Fruit fly (Drosophila melanogaster) whole organism, embryonic: ENCODE measurements around the gene Gbs-70E.
A peak's percentile ranks its signal among the peaks of the same experiment; 100 is the strongest.

ENCODE experiments used
- Asciz ChIP-seq: fragments of 200-800 bp; sonication (Bioruptor generic); optimal IDR thresholded peaks from 2 replicates; lab custom pipeline; 2017; ENCODE audit warnings: missing biosample characterization, mild to moderate bottlenecking, missing genetic modification characterization, missing genetic modification reagents
- B-H1 ChIP-seq: fragments of 200-800 bp; sonication (Bioruptor generic); IDR thresholded peaks from 3 replicates; pipeline ENCODE4 v1.3.6; 2022; ENCODE audit warnings: missing biosample characterization, missing genetic modification characterization
- Bgb ChIP-seq: fragments of 200-800 bp; sonication (Bioruptor generic); IDR thresholded peaks from 2 replicates; pipeline ENCODE4 v1.3.6; 2022; ENCODE audit warnings: missing biosample characterization, missing genetic modification characterization; ENCODE audit not compliant: partially characterized antibody
- CG11504 ChIP-seq: fragments of 200-800 bp; sonication (Bioruptor generic); optimal IDR thresholded peaks from 3 replicates; lab custom pipeline; 2019; ENCODE audit warnings: missing biosample characterization, mild to moderate bottlenecking, missing genetic modification characterization, moderate library complexity
- CG1233 ChIP-seq: fragments of 200-800 bp; sonication (Bioruptor generic); optimal IDR thresholded peaks from 4 replicates; lab custom pipeline; 2018; ENCODE audit warnings: missing biosample characterization, mild to moderate bottlenecking, missing genetic modification characterization
- CG12942 ChIP-seq: fragments of 200-800 bp; sonication (Bioruptor generic); optimal IDR thresholded peaks from 3 replicates; lab custom pipeline; 2016; ENCODE audit warnings: missing biosample characterization, missing genetic modification characterization
- CG14667 ChIP-seq: fragments of 200-800 bp; sonication (Bioruptor generic); IDR thresholded peaks from 2 replicates; pipeline ENCODE4 v1.3.6; 2022; ENCODE audit warnings: missing biosample characterization, missing genetic modification characterization
- CG15479 ChIP-seq: fragments of 200-800 bp; sonication (Bioruptor generic); optimal IDR thresholded peaks from 3 replicates; lab custom pipeline; 2019; ENCODE audit warnings: missing biosample characterization, mild to moderate bottlenecking, missing genetic modification characterization, moderate library complexity
- CG17802 ChIP-seq: fragments of 200-800 bp; sonication (Bioruptor generic); optimal IDR thresholded peaks from 2 replicates; lab custom pipeline; 2018; ENCODE audit warnings: missing biosample characterization, mild to moderate bottlenecking, missing genetic modification characterization, moderate library complexity
- CG2199 ChIP-seq: fragments of 200-800 bp; sonication (Bioruptor generic); IDR thresholded peaks from 3 replicates; pipeline ENCODE4 v1.3.6; 2022; ENCODE audit warnings: missing biosample characterization, missing genetic modification characterization
- CG3726 ChIP-seq: fragments of 200-800 bp; sonication (Bioruptor generic); IDR thresholded peaks from 3 replicates; pipeline ENCODE4, ENCODE4 v1.3.6; 2022; ENCODE audit warnings: missing biosample characterization, missing genetic modification characterization
- CG4360 ChIP-seq: fragments of 200-800 bp; sonication (Bioruptor generic); IDR thresholded peaks from 2 replicates; pipeline ENCODE4 v1.3.6; 2022; ENCODE audit warnings: missing biosample characterization, missing genetic modification characterization
- CG6654 ChIP-seq: fragments of 200-800 bp; sonication (Bioruptor generic); optimal IDR thresholded peaks from 2 replicates; lab custom pipeline; 2017; ENCODE audit warnings: missing biosample characterization, mild to moderate bottlenecking, missing genetic modification characterization
- CG7987 ChIP-seq: fragments of 200-800 bp; sonication (Bioruptor generic); optimal IDR thresholded peaks from 2 replicates; lab custom pipeline; 2018; ENCODE audit warnings: missing biosample characterization, mild to moderate bottlenecking, missing genetic modification characterization, moderate library complexity
- D19A ChIP-seq: fragments of 200-800 bp; optimal IDR thresholded peaks from 3 replicates; lab custom pipeline; 2019; ENCODE audit warnings: missing biosample characterization, mild to moderate bottlenecking, missing genetic modification characterization, moderate library complexity
- Eip74EF ChIP-seq, 2 experiments: fragments of 200-800 bp in 1 of 2; fragments of >200 bp in 1 of 2; sonication (Bioruptor generic) in 1 of 2; optimal IDR thresholded peaks; 2 replicates each; lab custom pipeline; 2017 to 2019; ENCODE audit warnings: missing biosample characterization in 2 of 2, missing genetic modification characterization in 2 of 2, mild to moderate bottlenecking in 1 of 2, moderate library complexity in 1 of 2
- HHEX ChIP-seq: fragments of 200-800 bp; sonication (Bioruptor generic); optimal IDR thresholded peaks from 3 replicates; lab custom pipeline; 2017; ENCODE audit warnings: missing biosample characterization, mild to moderate bottlenecking, missing genetic modification characterization, missing genetic modification reagents
- Opbp ChIP-seq: fragments of 200-800 bp; sonication (Bioruptor generic); IDR thresholded peaks from 3 replicates; pipeline ENCODE4 v1.3.6; 2022; ENCODE audit warnings: missing biosample characterization, missing genetic modification characterization; ENCODE audit not compliant: partially characterized antibody
- PHDP ChIP-seq: fragments of 200-800 bp; sonication (Bioruptor generic); optimal IDR thresholded peaks from 3 replicates; lab custom pipeline; 2018; ENCODE audit warnings: missing biosample characterization, mild to moderate bottlenecking, missing genetic modification characterization, moderate library complexity
- Stat92E ChIP-seq, 3 experiments: fragments of >200 bp in 2 of 3; fragments of 200-800 bp in 1 of 3; sonication (Bioruptor generic) in 1 of 3; optimal IDR thresholded peaks; 2 replicates each; lab custom pipeline; 2017 to 2019; ENCODE audit warnings: missing biosample characterization in 3 of 3, missing genetic modification characterization in 3 of 3, mild to moderate bottlenecking in 1 of 3, moderate library complexity in 1 of 3
- Xrp1 ChIP-seq: fragments of 200-800 bp; sonication (Bioruptor generic); IDR thresholded peaks from 2 replicates; pipeline ENCODE4 v1.3.6; 2022; ENCODE audit warnings: missing biosample characterization, missing genetic modification characterization
- amos ChIP-seq: fragments of 200-800 bp; sonication (Bioruptor generic); IDR thresholded peaks from 2 replicates; pipeline ENCODE4 v1.3.6; 2022; ENCODE audit warnings: missing biosample characterization, missing genetic modification characterization; ENCODE audit not compliant: partially characterized antibody
- cg ChIP-seq: fragments of 200-800 bp; sonication (Bioruptor generic); optimal IDR thresholded peaks from 3 replicates; lab custom pipeline; 2019; ENCODE audit warnings: missing biosample characterization, mild to moderate bottlenecking, missing genetic modification characterization, moderate library complexity
- chinmo ChIP-seq: fragments of 200-800 bp; sonication (Bioruptor generic); IDR thresholded peaks from 4 replicates; pipeline ENCODE4 v1.3.6; 2022; ENCODE audit warnings: missing biosample characterization, missing genetic modification characterization; ENCODE audit not compliant: partially characterized antibody
- chn ChIP-seq: fragments of 200-800 bp; sonication (Bioruptor generic); optimal IDR thresholded peaks from 2 replicates; lab custom pipeline; 2016; ENCODE audit warnings: missing biosample characterization, missing genetic modification characterization
- ci ChIP-seq: fragments of 200-800 bp; sonication (Bioruptor generic); IDR thresholded peaks from 3 replicates; pipeline ENCODE4 v1.3.6; 2022; ENCODE audit warnings: missing biosample characterization, missing genetic modification characterization
- crp ChIP-seq, 2 experiments: fragments of 200-800 bp; sonication (Bioruptor generic); optimal IDR thresholded peaks; 2 replicates in 1 of 2; 3 replicates in 1 of 2; lab custom pipeline; 2017; ENCODE audit warnings: missing biosample characterization in 2 of 2, missing genetic modification characterization in 2 of 2, mild to moderate bottlenecking in 1 of 2, moderate library complexity in 1 of 2
- cwo ChIP-seq: fragments of 200-800 bp; sonication (Bioruptor generic); optimal IDR thresholded peaks from 3 replicates; lab custom pipeline; 2017; ENCODE audit warnings: missing biosample characterization, missing genetic modification characterization, mild to moderate bottlenecking, moderate library complexity, missing genetic modification reagents
- dpn ChIP-seq, 2 experiments: fragments of 200-800 bp; sonication (Bioruptor generic); optimal IDR thresholded peaks; 3 replicates each; lab custom pipeline; 2016; ENCODE audit warnings: missing biosample characterization in 2 of 2, missing genetic modification characterization in 2 of 2
- emc ChIP-seq: fragments of 200-800 bp; sonication (Bioruptor generic); optimal IDR thresholded peaks from 2 replicates; lab custom pipeline; 2016; ENCODE audit warnings: missing biosample characterization, missing genetic modification characterization
- en ChIP-seq: fragments of 200-800 bp; sonication (Bioruptor generic); optimal IDR thresholded peaks from 2 replicates; lab custom pipeline; 2016; ENCODE audit warnings: missing biosample characterization, missing genetic modification characterization
- eve ChIP-seq, 2 experiments: fragments of >200 bp; optimal IDR thresholded peaks; 2 replicates each; lab custom pipeline; 2017; ENCODE audit warnings: missing biosample characterization in 2 of 2, missing genetic modification characterization in 2 of 2
- h ChIP-seq: fragments of >200 bp; optimal IDR thresholded peaks from 2 replicates; lab custom pipeline; 2017
- maf-S ChIP-seq: fragments of 200-800 bp; sonication (Bioruptor generic); optimal IDR thresholded peaks from 2 replicates; lab custom pipeline; 2016; ENCODE audit warnings: missing biosample characterization, missing genetic modification characterization
- nom ChIP-seq: fragments of 200-800 bp; sonication (Bioruptor generic); optimal IDR thresholded peaks from 2 replicates; lab custom pipeline; 2017; ENCODE audit warnings: missing biosample characterization, missing genetic modification characterization, mild to moderate bottlenecking, moderate library complexity, missing genetic modification reagents
- otp ChIP-seq: fragments of 200-800 bp; sonication (Bioruptor generic); IDR thresholded peaks from 3 replicates; pipeline ENCODE4, ENCODE4 v1.3.6; 2022; ENCODE audit warnings: missing biosample characterization, missing genetic modification characterization
- salm ChIP-seq: fragments of 200-800 bp; sonication (Bioruptor generic); optimal IDR thresholded peaks from 2 replicates; lab custom pipeline; 2018; ENCODE audit warnings: missing biosample characterization, mild to moderate bottlenecking, missing genetic modification characterization
- sens ChIP-seq: fragments of 200-800 bp; sonication (Bioruptor generic); peaks from one replicate; lab custom pipeline; 2016; ENCODE audit warnings: missing biosample characterization, missing genetic modification characterization
- ssp ChIP-seq: fragments of 200-800 bp; sonication (Bioruptor generic); IDR thresholded peaks from 2 replicates; pipeline ENCODE4 v1.3.6; 2022; ENCODE audit warnings: missing biosample characterization, missing genetic modification characterization
- sug ChIP-seq: fragments of 200-800 bp; optimal IDR thresholded peaks from 2 replicates; lab custom pipeline; 2019; ENCODE audit warnings: missing biosample characterization, mild to moderate bottlenecking, missing genetic modification characterization, moderate library complexity
- tio ChIP-seq: fragments of 200-800 bp; sonication (Bioruptor generic); optimal IDR thresholded peaks from 2 replicates; lab custom pipeline; 2017; ENCODE audit warnings: missing biosample characterization, missing genetic modification characterization, inconsistent platforms
- trh ChIP-seq: fragments of 200-800 bp; sonication (Bioruptor generic); optimal IDR thresholded peaks from 2 replicates; lab custom pipeline; 2016; ENCODE audit warnings: missing biosample characterization, missing genetic modification characterization
- twi ChIP-seq: fragments of 200-800 bp; optimal IDR thresholded peaks from 2 replicates; lab custom pipeline; 2019; ENCODE audit warnings: missing biosample characterization, mild to moderate bottlenecking, missing genetic modification characterization, moderate library complexity
- z ChIP-seq: fragments of 200-800 bp; sonication (Bioruptor generic); IDR thresholded peaks from 3 replicates; pipeline ENCODE4 v1.3.6; 2022; ENCODE audit warnings: missing biosample characterization, missing genetic modification characterization

The Gbs-70E gene

DNA sequence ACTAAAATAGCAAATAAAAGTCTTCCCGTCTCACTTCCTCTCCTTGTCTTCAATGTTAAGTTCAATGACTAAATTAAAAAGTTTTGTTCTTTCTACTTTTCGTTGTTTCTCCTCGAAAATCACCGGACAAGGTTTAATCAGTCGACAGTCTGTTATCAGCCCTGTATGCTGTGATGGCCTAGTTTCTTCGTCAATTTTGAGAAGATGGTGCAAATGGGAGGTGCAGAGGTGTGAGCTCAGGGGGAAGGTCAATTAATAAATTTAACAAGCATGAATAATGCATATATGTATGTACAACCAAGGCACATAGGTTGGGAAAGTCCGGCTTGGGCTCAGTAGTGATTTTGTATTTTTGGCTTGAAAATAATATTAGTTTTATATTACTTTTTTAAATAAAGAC lies 7.2 kb upstream of the Gbs-70E start (continued):
- TF ChIP-seq crp (GFP tag; optimal IDR thresholded peaks at IDR 0.05; lab: Kevin White, UChicago) (no peak), CG7987 (GFP tag; lab: Kevin White, UChicago) (peak; percentile 25), sug (peak; percentile 2), Bgb (no peak), CG17802 (tag; lab: Kevin White, UChicago) (no peak)

dm6 chr3L:14556774-14557741 lies 6.3 kb upstream of the Gbs-70E start:
- TF ChIP-seq Asciz (GFP tag; lab: Kevin White, UChicago) (no peak), D19A (peak; percentile 59)

dm6 chr3L:14556177-14556576 lies 5.4 kb upstream of the Gbs-70E start:
- TF ChIP-seq HHEX (GFP tag; lab: Kevin White, UChicago), result no peak
- TF ChIP-seq trh, result no peak
- TF ChIP-seq z (GFP tag; lab: Robert Waterston, UW), result peak; percentile 37; the same call in 1 of the 3 replicates
- no peak for TF ChIP-seq en (GFP tag; lab: Kevin White, UChicago)
- no peak for TF ChIP-seq Opbp
- no peak for TF ChIP-seq otp (GFP tag; lab: Robert Waterston, UW)
- no peak for TF ChIP-seq CG14667 (GFP tag; lab: Robert Waterston, UW)
- peak; percentile 63 for TF ChIP-seq CG15479 (GFP tag; lab: Kevin White, UChicago)
- TF ChIP-seq dpn (GFP tag; optimal IDR thresholded peaks at IDR 0.05; lab: Kevin White, UChicago), result no peak
- peak; percentile 33 for TF ChIP-seq twi
- no peak for TF ChIP-seq ssp (GFP tag; lab: Robert Waterston, UW)
- TF ChIP-seq h (lab: Kevin White, UChicago), result no peak
- no peak for TF ChIP-seq CG17802 (tag; lab: Kevin White, UChicago)
- TF ChIP-seq Xrp1 (GFP tag; lab: Robert Waterston, UW), result 0 out of 2 replicates have a peak, but pooled peaks have one; percentile 12
- TF ChIP-seq PHDP (tag; lab: Kevin White, UChicago), result no peak
- TF ChIP-seq maf-S (GFP tag; lab: Kevin White, UChicago), result no peak
- TF ChIP-seq CG12942 (GFP tag; lab: Kevin White, UChicago), result no peak
- TF ChIP-seq cg, result peak; percentile 60
- no peak for TF ChIP-seq salm (tag; lab: Kevin White, UChicago)
- TF ChIP-seq ci (GFP tag; lab: Robert Waterston, UW), result 0 out of 3 replicates have a peak, but pooled peaks have one; percentile 27
- TF ChIP-seq nom (GFP tag; lab: Kevin White, UChicago), result peak; percentile 1
- TF ChIP-seq Eip74EF (GFP tag; optimal IDR thresholded peaks at IDR 0.05; lab: Kevin White, UChicago), result no peak
- TF ChIP-seq eve (GFP tag; optimal IDR thresholded peaks at IDR 0.05; lab: Kevin White, UChicago), result peak in 1 of 2 experiments; percentile 15
- no peak for TF ChIP-seq CG6654 (GFP tag; lab: Kevin White, UChicago)
- TF ChIP-seq CG4360, result 0 out of 2 replicates have a peak, but pooled peaks have one; percentile 36
- no peak for TF ChIP-seq CG11504
- TF ChIP-seq cwo, result no peak
- TF ChIP-seq chinmo (GFP tag; lab: Robert Waterston, UW), result 0 out of 4 replicates have a peak, but pooled peaks have one; percentile 58
- no peak for TF ChIP-seq amos (GFP tag; lab: Robert Waterston, UW)
- TF ChIP-seq CG1233, result peak; percentile 5
- peak; percentile 77 for TF ChIP-seq sens
- no peak for TF ChIP-seq emc (GFP tag; lab: Kevin White, UChicago)
- TF ChIP-seq tio, result no peak
- TF ChIP-seq CG3726 (GFP tag; lab: Robert Waterston, UW), result no peak
- no peak for TF ChIP-seq Stat92E (GFP tag; optimal IDR thresholded peaks at IDR 0.05; lab: Kevin White, UChicago)
- TF ChIP-seq CG2199, result 0 out of 3 replicates have a peak, but pooled peaks have one; percentile 30
- TF ChIP-seq B-H1 (GFP tag; lab: Robert Waterston, UW), result no peak
- no peak for TF ChIP-seq chn (GFP tag; lab: Kevin White, UChicago)
